Worm (Caenorhabditis elegans) whole organism, L4 larva: ENCODE results near the gene fbxa-43.

Experiments used
- D1046.2 ChIP-seq: fragments of 200-800 bp; sonication (Bioruptor generic); IDR thresholded peaks from 2 replicates; pipeline ENCODE4 v1.3.6; 2022; ENCODE audit warnings: missing genetic modification characterization, missing compliant biosample characterization
- R02D3.7 ChIP-seq: fragments of 150-350 bp; sonication (generic microtip); optimal IDR thresholded peaks from 3 replicates; lab custom pipeline; 2014; ENCODE audit warnings: missing biosample characterization, missing genetic modification characterization
- ZK337.2 ChIP-seq: fragments of 200-800 bp; sonication (Bioruptor generic); IDR thresholded peaks from 2 replicates; pipeline ENCODE4 v1.3.6; 2022; ENCODE audit warnings: missing genetic modification reagents, missing genetic modification characterization, missing compliant biosample characterization
- attf-4 ChIP-seq: sonication (generic microtip); optimal IDR thresholded peaks from 3 replicates; lab custom pipeline; 2017; ENCODE audit warnings: missing biosample characterization, missing genetic modification characterization
- ceh-28 ChIP-seq: fragments of 150-350 bp; optimal IDR thresholded peaks from 2 replicates; lab custom pipeline; 2014; ENCODE audit warnings: missing biosample characterization, missing genetic modification reagents, missing genetic modification characterization
- ctbp-1 ChIP-seq: fragments of 200-800 bp; sonication (Bioruptor generic); IDR thresholded peaks from 2 replicates; pipeline ENCODE4 v1.3.6; 2022; ENCODE audit warnings: missing genetic modification reagents, missing genetic modification characterization, missing compliant biosample characterization
- daf-16 ChIP-seq, 3 experiments: sonication (generic microtip); optimal IDR thresholded peaks; 2 replicates each; lab custom pipeline; 2016 to 2017; ENCODE audit warnings: missing genetic modification characterization in 3 of 3, missing genetic modification reagents in 3 of 3, mild to moderate bottlenecking in 2 of 3, missing compliant biosample characterization in 2 of 3, missing biosample characterization in 1 of 3, moderate library complexity in 1 of 3
- daf-19 ChIP-seq: fragments of 200-800 bp; sonication (Bioruptor generic); conservative IDR thresholded peaks from 2 replicates; pipeline ENCODE4 v1.3.6; 2022; ENCODE audit warnings: missing genetic modification characterization, missing compliant biosample characterization
- daf-8 ChIP-seq: fragments of 200-800 bp; sonication (Bioruptor generic); IDR thresholded peaks from 2 replicates; pipeline ENCODE4 v1.3.6; 2022; ENCODE audit warnings: missing genetic modification characterization, missing compliant biosample characterization
- dmd-6 ChIP-seq: fragments of 200-800 bp; sonication (Bioruptor generic); IDR thresholded peaks from 2 replicates; pipeline ENCODE4 v1.3.6; 2022; ENCODE audit warnings: missing genetic modification reagents, missing genetic modification characterization, missing compliant biosample characterization
- dmd-9 ChIP-seq: fragments of 200-800 bp; sonication (Bioruptor generic); IDR thresholded peaks from 2 replicates; pipeline ENCODE4 v1.3.6; 2022; ENCODE audit warnings: missing genetic modification reagents, missing genetic modification characterization, missing compliant biosample characterization
- dpl-1 ChIP-seq: fragments of 150-350 bp; optimal IDR thresholded peaks from 2 replicates; lab custom pipeline; 2014; ENCODE audit warnings: missing biosample characterization, missing genetic modification reagents, missing genetic modification characterization
- duxl-1 ChIP-seq: sonication (generic microtip); optimal IDR thresholded peaks from 2 replicates; lab custom pipeline; 2016; ENCODE audit warnings: mild to moderate bottlenecking, missing genetic modification characterization, moderate library complexity, missing compliant biosample characterization; ENCODE audit not compliant: poor library complexity
- fos-1 ChIP-seq: fragments of 150-350 bp; optimal IDR thresholded peaks from 2 replicates; lab custom pipeline; 2014; ENCODE audit warnings: missing biosample characterization, missing genetic modification characterization
- hlh-11 ChIP-seq: fragments of 200-800 bp; sonication (Bioruptor generic); optimal IDR thresholded peaks from 2 replicates; lab custom pipeline; 2018; ENCODE audit warnings: mild to moderate bottlenecking, missing genetic modification characterization, missing compliant biosample characterization
- hmg-1.1 ChIP-seq: fragments of 200-800 bp; sonication (Bioruptor generic); IDR thresholded peaks from 2 replicates; pipeline ENCODE4 v1.3.6; 2022; ENCODE audit warnings: missing genetic modification reagents, missing genetic modification characterization, missing compliant biosample characterization
- jun-1 ChIP-seq: fragments of 150-350 bp; optimal IDR thresholded peaks from 2 replicates; lab custom pipeline; 2014; ENCODE audit warnings: missing biosample characterization, missing genetic modification reagents, missing genetic modification characterization
- lim-7 ChIP-seq: fragments of 200-800 bp; sonication (Bioruptor generic); IDR thresholded peaks from 2 replicates; pipeline ENCODE4 v1.3.6; 2022; ENCODE audit warnings: missing genetic modification characterization, missing compliant biosample characterization
- lin-1 ChIP-seq: fragments of 200-800 bp; sonication (Bioruptor generic); IDR thresholded peaks from 2 replicates; pipeline ENCODE4 v1.3.6; 2022; ENCODE audit warnings: missing genetic modification reagents, missing genetic modification characterization, missing compliant biosample characterization
- lin-38 ChIP-seq: fragments of 200-800 bp; sonication (Bioruptor generic); IDR thresholded peaks from 2 replicates; pipeline ENCODE4 v1.3.6; 2022; ENCODE audit warnings: missing genetic modification reagents, missing genetic modification characterization, missing compliant biosample characterization
- lsy-2 ChIP-seq, 2 experiments: fragments of 150-350 bp in 1 of 2; sonication (generic microtip) in 1 of 2; optimal IDR thresholded peaks; 2 replicates each; lab custom pipeline; 2014 to 2017; ENCODE audit warnings: missing biosample characterization in 2 of 2, missing genetic modification characterization in 2 of 2
- mep-1 ChIP-seq: fragments of 150-350 bp; sonication (generic microtip); optimal IDR thresholded peaks from 3 replicates; lab custom pipeline; 2014; ENCODE audit warnings: missing biosample characterization, missing genetic modification characterization
- mes-2 ChIP-seq: sonication (generic microtip); optimal IDR thresholded peaks from 2 replicates; lab custom pipeline; 2016; ENCODE audit warnings: missing genotype, mild to moderate bottlenecking, missing genetic modification characterization, missing compliant biosample characterization; ENCODE audit not compliant: poor library complexity, severe bottlenecking
- mxl-2 ChIP-seq: fragments of 200-800 bp; sonication (Bioruptor generic); conservative IDR thresholded peaks from 2 replicates; pipeline ENCODE4 v1.3.6; 2022; ENCODE audit warnings: missing genetic modification reagents, missing genetic modification characterization, missing compliant biosample characterization
- mxl-3 ChIP-seq: fragments of 200-800 bp; sonication (Bioruptor generic); optimal IDR thresholded peaks from 2 replicates; lab custom pipeline; 2018; ENCODE audit warnings: mild to moderate bottlenecking, missing genetic modification characterization, missing compliant biosample characterization
- nhr-237 ChIP-seq: sonication (generic microtip); optimal IDR thresholded peaks from 2 replicates; lab custom pipeline; 2017; ENCODE audit warnings: missing biosample characterization, missing genetic modification characterization
- nhr-42 ChIP-seq: fragments of 200-800 bp; sonication (Bioruptor generic); IDR thresholded peaks from 2 replicates; pipeline ENCODE4 v1.3.6; 2022; ENCODE audit warnings: missing genetic modification characterization, missing compliant biosample characterization
- nhr-48 ChIP-seq: sonication (generic microtip); optimal IDR thresholded peaks from 2 replicates; lab custom pipeline; 2016; ENCODE audit warnings: mild to moderate bottlenecking, missing genetic modification characterization, missing compliant biosample characterization
- nhr-6 ChIP-seq: fragments of 150-350 bp; optimal IDR thresholded peaks from 2 replicates; lab custom pipeline; 2014; ENCODE audit warnings: missing biosample characterization, missing genetic modification characterization
- rbr-2 ChIP-seq: sonication (generic microtip); optimal IDR thresholded peaks from 2 replicates; lab custom pipeline; 2016; ENCODE audit warnings: missing genotype, missing genetic modification characterization, missing compliant biosample characterization
- set-16 ChIP-seq: fragments of 200-800 bp; sonication (Bioruptor generic); IDR thresholded peaks from 2 replicates; pipeline ENCODE4 v1.3.6; 2022; ENCODE audit warnings: missing genetic modification reagents, missing genetic modification characterization, missing compliant biosample characterization
- snpc-1.2 ChIP-seq: fragments of 200-800 bp; sonication (Bioruptor generic); IDR thresholded peaks from 2 replicates; pipeline ENCODE4 v1.3.6; 2022; ENCODE audit warnings: missing genetic modification reagents, missing genetic modification characterization, missing compliant biosample characterization
- unc-62 ChIP-seq, 3 experiments: fragments of 150-350 bp in 1 of 3; sonication (generic microtip); optimal IDR thresholded peaks in 2 of 3; peaks in 1 of 3; 1 replicate in 1 of 3; 2 replicates in 2 of 3; lab custom pipeline; 2014 to 2017; ENCODE audit warnings: missing biosample characterization in 3 of 3, missing genetic modification characterization in 3 of 3, missing genetic modification reagents in 3 of 3, missing genotype in 1 of 3
- zip-11 ChIP-seq: fragments of 200-800 bp; sonication (Bioruptor generic); IDR thresholded peaks from 2 replicates; pipeline ENCODE4 v1.3.6; 2022; ENCODE audit warnings: missing genetic modification characterization, missing compliant biosample characterization

Gene fbxa-43

ce11 chrIII:2258863-2259262 lies at the start of gene fbxa-43:
Gene fbxa-43 (minus strand): TSS chrIII:2258963.
- no peak for TF ChIP-seq hmg-1.1 (GFP tag; lab: Robert Waterston, UW)
- TF ChIP-seq nhr-237 (tag; lab: Kevin White, UChicago), result no peak
- no peak for TF ChIP-seq ceh-28 (tag; lab: Kevin White, UChicago)
- TF ChIP-seq zip-11 (GFP tag; lab: Robert Waterston, UW), result no peak
- no peak for TF ChIP-seq nhr-42 (GFP tag; lab: Robert Waterston, UW)
- no peak for TF ChIP-seq daf-8
- TF ChIP-seq nhr-6, result no peak
- TF ChIP-seq dmd-9, result no peak

ce11 chrIII:2308026-2308425 lies 49.3 kb upstream of the fbxa-43 start, which contains the start of the genes fbxa-1 and Y54F10BM.20:
Gene fbxa-1 (minus strand): TSS chrIII:2308126.
Gene Y54F10BM.20 (plus strand): TSS chrIII:2308256.
- TF ChIP-seq lim-7 (GFP tag; lab: Robert Waterston, UW), result no peak
- TF ChIP-seq nhr-237 (tag; lab: Kevin White, UChicago), result no peak
- no peak for TF ChIP-seq fos-1 (tag; lab: Kevin White, UChicago)
- TF ChIP-seq D1046.2 (GFP tag; lab: Robert Waterston, UW), result no peak
- TF ChIP-seq dmd-9, result no peak
- TF ChIP-seq mxl-2, result no peak
- TF ChIP-seq, all 104 proteins: peak for 0

- TF ChIP-seq dpl-1 (GFP tag; lab: Kevin White, UChicago) (peak; percentile 29), dmd-6 (0 out of 2 replicates have a peak, but pooled peaks have one; percentile 11), lin-1 (no peak), duxl-1 (tag; lab: Kevin White, UChicago) (peak; percentile 55), attf-4 (tag; lab: Kevin White, UChicago) (no peak), mes-2 (tag; lab: Kevin White, UChicago) (peak; percentile 34), mep-1 (peak; percentile 35), daf-19 (GFP tag; lab: Robert Waterston, UW) (no peak), ZK337.2 (GFP tag; lab: Robert Waterston, UW) (no peak), rbr-2 (tag; lab: Kevin White, UChicago) (peak; percentile 4), R02D3.7 (no peak), set-16 (0 out of 2 replicates have a peak, but pooled peaks have one; percentile 25), mxl-3 (GFP tag; lab: Kevin White, UChicago) (peak; percentile 20), lin-38 (GFP tag; lab: Robert Waterston, UW) (peak; percentile 21; the same call in 1 of the 2 replicates), nhr-48 (tag; lab: Kevin White, UChicago) (no peak), lsy-2 (tag; optimal IDR thresholded peaks at IDR 0.05; lab: Kevin White, UChicago) (peak in 1 of 2 experiments; percentile 25), hlh-11 (peak; percentile 54), ctbp-1 (GFP tag; lab: Robert Waterston, UW) (no peak), hmg-1.1 (GFP tag; lab: Robert Waterston, UW) (peak; percentile 14; the same call in 1 of the 2 replicates), unc-62 (GFP tag; optimal IDR thresholded peaks at IDR 0.05 in 1 of 2; lab: Kevin White, UChicago) (peak in 1 of 2 experiments; percentile 52), unc-62 (tag; optimal IDR thresholded peaks at IDR 0.05; lab: Kevin White, UChicago) (no peak), snpc-1.2 (GFP tag; lab: Robert Waterston, UW) (no peak)
- TF ChIP-seq, all 104 proteins: peak for 13
Measured at ce11 chrIII:2304867-2305266, 46.1 kb upstream of the fbxa-43 start, which contains the start of gene Y54F10BM.9. Gene Y54F10BM.9 (minus strand): TSS chrIII:2304927.

ce11 chrIII:2304149-2304548 lies 45.4 kb upstream of the fbxa-43 start:
- TF ChIP-seq daf-16 (GFP tag; optimal IDR thresholded peaks at IDR 0.05; lab: Kevin White, UChicago) (no peak), daf-16 (tag; optimal IDR thresholded peaks at IDR 0.05; lab: Kevin White, UChicago) (no peak), lin-38 (GFP tag; lab: Robert Waterston, UW) (peak; percentile 47), jun-1 (tag; lab: Kevin White, UChicago) (no peak)
- TF ChIP-seq, all 104 proteins: peak for 1
